Worm (Caenorhabditis elegans) whole organism, L2 larva: ENCODE results near the gene nspc-18.
A peak's percentile ranks its signal among the peaks of the same experiment; 100 is the strongest.

ENCODE experiments used
- C34F6.9 ChIP-seq: fragments of 150-350 bp; optimal IDR thresholded peaks from 2 replicates; lab custom pipeline; 2014; ENCODE audit warnings: missing biosample characterization, missing genetic modification characterization
- Y55F3AM.14 ChIP-seq: fragments of 200-800 bp; sonication (Bioruptor generic); optimal IDR thresholded peaks from 2 replicates; lab custom pipeline; 2018; ENCODE audit warnings: mild to moderate bottlenecking, missing genetic modification characterization, missing compliant biosample characterization
- ama-1 ChIP-seq: fragments of 150-350 bp; optimal IDR thresholded peaks from 2 replicates; lab custom pipeline; 2018; ENCODE audit warnings: inconsistent platforms
- dmd-4 ChIP-seq: sonication (generic microtip); optimal IDR thresholded peaks from 2 replicates; lab custom pipeline; 2017; ENCODE audit warnings: missing biosample characterization, missing genetic modification characterization
- lin-13 ChIP-seq: fragments of 150-350 bp; optimal IDR thresholded peaks from 2 replicates; lab custom pipeline; 2014; ENCODE audit warnings: missing biosample characterization, missing genetic modification reagents, missing genetic modification characterization
- lsy-2 ChIP-seq, 2 experiments: fragments of 150-350 bp in 1 of 2; sonication (generic microtip) in 1 of 2; optimal IDR thresholded peaks; 2 replicates each; lab custom pipeline; 2014 to 2017; ENCODE audit warnings: missing biosample characterization in 2 of 2, missing genetic modification characterization in 2 of 2
- nhr-10 ChIP-seq: sonication (generic microtip); optimal IDR thresholded peaks from 2 replicates; lab custom pipeline; 2017; ENCODE audit warnings: missing biosample characterization, missing genetic modification characterization
- nhr-21 ChIP-seq: fragments of 150-350 bp; optimal IDR thresholded peaks from 2 replicates; lab custom pipeline; 2014; ENCODE audit warnings: missing biosample characterization, missing genetic modification characterization
- nhr-25 ChIP-seq: fragments of 150-350 bp; sonication (generic microtip); optimal IDR thresholded peaks from 3 replicates; lab custom pipeline; 2014; ENCODE audit warnings: missing biosample characterization, missing genetic modification characterization
- nhr-6 ChIP-seq: fragments of 150-350 bp; optimal IDR thresholded peaks from 2 replicates; lab custom pipeline; 2014; ENCODE audit warnings: missing biosample characterization, missing genetic modification characterization
- sma-3 ChIP-seq: sonication (generic microtip); optimal IDR thresholded peaks from 2 replicates; lab custom pipeline; 2016; ENCODE audit warnings: missing genetic modification reagents, missing genetic modification characterization, missing compliant biosample characterization
- sma-9 ChIP-seq, 2 experiments: fragments of 150-350 bp in 1 of 2; sonication (generic microtip) in 1 of 2; optimal IDR thresholded peaks; 2 replicates each; lab custom pipeline; 2014 to 2016; ENCODE audit warnings: missing genetic modification characterization in 2 of 2, mild to moderate bottlenecking in 1 of 2, missing biosample characterization in 1 of 2, missing compliant biosample characterization in 1 of 2, missing genetic modification reagents in 1 of 2, moderate library complexity in 1 of 2
- snpc-4 ChIP-seq: fragments of 150-350 bp; optimal IDR thresholded peaks from 2 replicates; lab custom pipeline; 2014; ENCODE audit warnings: missing biosample characterization, missing genetic modification characterization
- unc-55 ChIP-seq: fragments of 150-350 bp; sonication (generic microtip); optimal IDR thresholded peaks from 3 replicates; lab custom pipeline; 2014; ENCODE audit warnings: missing biosample characterization, missing genetic modification reagents, missing genetic modification characterization
- ztf-1 ChIP-seq: fragments of 200-800 bp; sonication (Bioruptor generic); conservative IDR thresholded peaks from 2 replicates; pipeline ENCODE4 v1.3.6; 2022; ENCODE audit warnings: missing genetic modification characterization, missing compliant biosample characterization
- ztf-4 ChIP-seq: fragments of 150-350 bp; optimal IDR thresholded peaks from 2 replicates; lab custom pipeline; 2014; ENCODE audit warnings: missing biosample characterization, missing genetic modification characterization

Gene nspc-18

ce11 chrX:14478193-14478592 lies 49.3 kb downstream of the nspc-18 start:
- TF ChIP-seq ztf-1 (GFP tag; lab: Robert Waterston, UW) (no peak), nhr-25 (tag; lab: Kevin White, UChicago) (no peak), ztf-4 (tag; lab: Kevin White, UChicago) (no peak), C34F6.9 (peak; percentile 49), snpc-4 (tag; lab: Kevin White, UChicago) (peak; percentile 98), lsy-2 (tag; optimal IDR thresholded peaks at IDR 0.05; lab: Kevin White, UChicago) (peak; percentile 28 to 54), dmd-4 (no peak), lin-13 (GFP tag; lab: Kevin White, UChicago) (peak; percentile 4), nhr-6 (peak; percentile 55), sma-9 (GFP tag; optimal IDR thresholded peaks at IDR 0.05; lab: Kevin White, UChicago) (peak; percentile 65), sma-9 (tag; optimal IDR thresholded peaks at IDR 0.05; lab: Kevin White, UChicago) (no peak), unc-55 (GFP tag; lab: Kevin White, UChicago) (peak; percentile 88), nhr-21 (tag; lab: Kevin White, UChicago) (peak; percentile 20)

ce11 chrX:14477338-14477737 lies 50.1 kb downstream of the nspc-18 start:
- TF ChIP-seq snpc-4 (tag; lab: Kevin White, UChicago) (peak; percentile 93), sma-3 (GFP tag; lab: Kevin White, UChicago) (peak; percentile 17), Y55F3AM.14 (GFP tag; lab: Kevin White, UChicago) (no peak), ztf-4 (tag; lab: Kevin White, UChicago) (no peak), lsy-2 (tag; optimal IDR thresholded peaks at IDR 0.05; lab: Kevin White, UChicago) (no peak), ama-1 (lab: Kevin White, UChicago) (no peak), nhr-10 (no peak)
